Worm (Caenorhabditis elegans) whole organism, late embryonic: ENCODE results near the gene R12A1.3.

Experiments
- C08G9.2 ChIP-seq: sonication (generic microtip); optimal IDR thresholded peaks from 2 replicates; lab custom pipeline; 2016; ENCODE audit warnings: mild to moderate bottlenecking, missing genetic modification characterization, moderate library complexity, missing compliant biosample characterization
- K02D7.2 ChIP-seq: sonication (generic microtip); optimal IDR thresholded peaks from 2 replicates; lab custom pipeline; 2017; ENCODE audit warnings: mild to moderate bottlenecking, missing genetic modification characterization, missing compliant biosample characterization
- K09A11.1 ChIP-seq: sonication (generic microtip); optimal IDR thresholded peaks from 2 replicates; lab custom pipeline; 2017; ENCODE audit warnings: antibody characterized with exemption, mild to moderate bottlenecking, missing genetic modification characterization, missing compliant biosample characterization; ENCODE audit not compliant: insufficient read depth
- T23F11.4 ChIP-seq: fragments of 200-800 bp; sonication (Bioruptor generic); optimal IDR thresholded peaks from 2 replicates; lab custom pipeline; 2018; ENCODE audit warnings: mild to moderate bottlenecking, missing genetic modification characterization, missing compliant biosample characterization
- Y22D7AL.16 ChIP-seq: sonication (generic microtip); optimal IDR thresholded peaks from 2 replicates; lab custom pipeline; 2016; ENCODE audit warnings: missing genetic modification characterization, missing compliant biosample characterization
- ahr-1 ChIP-seq: sonication (generic microtip); optimal IDR thresholded peaks from 2 replicates; lab custom pipeline; 2016; ENCODE audit warnings: missing genetic modification characterization, missing compliant biosample characterization
- ceh-14 ChIP-seq: sonication (generic microtip); optimal IDR thresholded peaks from 2 replicates; lab custom pipeline; 2016; ENCODE audit warnings: missing genotype, missing genetic modification characterization, missing compliant biosample characterization
- ceh-18 ChIP-seq: sonication (generic microtip); optimal IDR thresholded peaks from 2 replicates; lab custom pipeline; 2016; ENCODE audit warnings: missing genetic modification characterization, missing compliant biosample characterization
- ceh-24 ChIP-seq: sonication (generic microtip); optimal IDR thresholded peaks from 2 replicates; lab custom pipeline; 2016; ENCODE audit warnings: mild to moderate bottlenecking, missing genetic modification characterization, missing compliant biosample characterization
- ceh-31 ChIP-seq: sonication (generic microtip); optimal IDR thresholded peaks from 2 replicates; lab custom pipeline; 2016; ENCODE audit warnings: missing genetic modification characterization, missing compliant biosample characterization
- ceh-48 ChIP-seq: sonication (generic microtip); optimal IDR thresholded peaks from 2 replicates; lab custom pipeline; 2016; ENCODE audit warnings: missing genetic modification characterization, inconsistent platforms, missing compliant biosample characterization
- dmd-4 ChIP-seq: sonication (generic microtip); optimal IDR thresholded peaks from 2 replicates; lab custom pipeline; 2016; ENCODE audit warnings: borderline replicate concordance, missing genetic modification characterization, missing compliant biosample characterization
- elt-4 ChIP-seq: sonication (generic microtip); optimal IDR thresholded peaks from 2 replicates; lab custom pipeline; 2016; ENCODE audit warnings: missing genetic modification characterization, missing compliant biosample characterization
- ets-4 ChIP-seq: sonication (generic microtip); optimal IDR thresholded peaks from 2 replicates; lab custom pipeline; 2016; ENCODE audit warnings: missing genetic modification characterization, missing compliant biosample characterization
- eyg-1 ChIP-seq: sonication (generic microtip); optimal IDR thresholded peaks from 2 replicates; lab custom pipeline; 2016; ENCODE audit warnings: missing genotype, missing genetic modification characterization, missing compliant biosample characterization
- fax-1 ChIP-seq: sonication (generic microtip); optimal IDR thresholded peaks from 2 replicates; lab custom pipeline; 2016; ENCODE audit warnings: missing genotype, missing genetic modification characterization, missing compliant biosample characterization
- fkh-10 ChIP-seq: fragments of 150-350 bp; optimal IDR thresholded peaks from 2 replicates; lab custom pipeline; 2014; ENCODE audit warnings: missing biosample characterization, missing genetic modification reagents, missing genetic modification characterization
- fkh-6 ChIP-seq: sonication (generic microtip); optimal IDR thresholded peaks from 2 replicates; lab custom pipeline; 2016; ENCODE audit warnings: missing genetic modification characterization, missing compliant biosample characterization
- hlh-13 ChIP-seq: fragments of 200-800 bp; sonication (Bioruptor generic); optimal IDR thresholded peaks from 2 replicates; lab custom pipeline; 2018; ENCODE audit warnings: mild to moderate bottlenecking, missing genetic modification characterization, missing compliant biosample characterization
- hlh-15 ChIP-seq: sonication (generic microtip); optimal IDR thresholded peaks from 2 replicates; lab custom pipeline; 2016; ENCODE audit warnings: missing genetic modification characterization, missing compliant biosample characterization
- hlh-6 ChIP-seq: sonication (generic microtip); optimal IDR thresholded peaks from 2 replicates; lab custom pipeline; 2016; ENCODE audit warnings: missing genotype, missing genetic modification characterization, missing compliant biosample characterization
- lin-11 ChIP-seq: fragments of 200-800 bp; sonication (Bioruptor generic); optimal IDR thresholded peaks from 2 replicates; lab custom pipeline; 2018; ENCODE audit warnings: mild to moderate bottlenecking, missing genetic modification characterization, missing compliant biosample characterization
- madf-2 ChIP-seq: sonication (generic microtip); optimal IDR thresholded peaks from 2 replicates; lab custom pipeline; 2017; ENCODE audit warnings: missing genetic modification characterization, missing compliant biosample characterization
- mec-3 ChIP-seq: sonication (generic microtip); optimal IDR thresholded peaks from 2 replicates; lab custom pipeline; 2016; ENCODE audit warnings: borderline replicate concordance, missing genetic modification characterization, missing compliant biosample characterization
- nfya-1 ChIP-seq: sonication (generic microtip); optimal IDR thresholded peaks from 2 replicates; lab custom pipeline; 2017; ENCODE audit warnings: missing genetic modification characterization, mild to moderate bottlenecking, missing compliant biosample characterization, antibody characterized with exemption, moderate library complexity
- nhr-11 ChIP-seq: fragments of 150-350 bp; optimal IDR thresholded peaks from 2 replicates; lab custom pipeline; 2014; ENCODE audit warnings: missing biosample characterization, missing genetic modification characterization
- pax-1 ChIP-seq: fragments of 150-350 bp; optimal IDR thresholded peaks from 2 replicates; lab custom pipeline; 2014; ENCODE audit warnings: missing biosample characterization, missing genetic modification characterization
- pha-4 ChIP-seq: fragments of 150-350 bp; optimal IDR thresholded peaks from 2 replicates; lab custom pipeline; 2018; ENCODE audit warnings: missing biosample characterization, missing genetic modification reagents, missing genetic modification characterization
- syd-9 ChIP-seq: sonication (generic microtip); optimal IDR thresholded peaks from 2 replicates; lab custom pipeline; 2016; ENCODE audit warnings: mild to moderate bottlenecking, missing genetic modification characterization, moderate library complexity, missing compliant biosample characterization
- tbx-2 ChIP-seq: sonication (generic microtip); optimal IDR thresholded peaks from 2 replicates; lab custom pipeline; 2016; ENCODE audit warnings: missing genetic modification characterization, missing compliant biosample characterization
- ttx-3 ChIP-seq: sonication (generic microtip); optimal IDR thresholded peaks from 2 replicates; lab custom pipeline; 2016; ENCODE audit warnings: missing genetic modification reagents, missing genetic modification characterization, missing compliant biosample characterization
- unc-42 ChIP-seq: sonication (generic microtip); optimal IDR thresholded peaks from 2 replicates; lab custom pipeline; 2016; ENCODE audit warnings: missing genotype, missing genetic modification characterization, missing compliant biosample characterization
- unc-86 ChIP-seq: sonication (generic microtip); optimal IDR thresholded peaks from 2 replicates; lab custom pipeline; 2016; ENCODE audit warnings: missing genetic modification characterization, missing compliant biosample characterization
- zip-5 ChIP-seq: sonication (generic microtip); optimal IDR thresholded peaks from 2 replicates; lab custom pipeline; 2016; ENCODE audit warnings: missing genetic modification characterization, missing compliant biosample characterization
- ztf-16 ChIP-seq: sonication (generic microtip); optimal IDR thresholded peaks from 2 replicates; lab custom pipeline; 2017; ENCODE audit warnings: missing genetic modification characterization, missing compliant biosample characterization

Gene R12A1.3

ce11 chrV:1411459-1411858, 14.1 kb downstream of the R12A1.3 start, which contains the start of gene snt-5:
Gene snt-5 (minus strand): TSS chrV:1411559.
- no peak for TF ChIP-seq lin-11 (tag; lab: Kevin White, UChicago)
- TF ChIP-seq ceh-24 (tag; lab: Kevin White, UChicago), result no peak
- TF ChIP-seq T23F11.4 (GFP tag; lab: Kevin White, UChicago), result no peak
- no peak for TF ChIP-seq syd-9 (tag; lab: Kevin White, UChicago)
- no peak for TF ChIP-seq K02D7.2 (tag; lab: Kevin White, UChicago)
- no peak for TF ChIP-seq Y22D7AL.16 (tag; lab: Kevin White, UChicago)
- no peak for TF ChIP-seq ceh-31 (tag; lab: Kevin White, UChicago)
- TF ChIP-seq mec-3, result no peak
- no peak for TF ChIP-seq hlh-6
- TF ChIP-seq madf-2 (tag; lab: Kevin White, UChicago), result no peak
- no peak for TF ChIP-seq nfya-1 (tag; lab: Kevin White, UChicago)

- TF ChIP-seq mec-3 (no peak), fax-1 (no peak), dmd-4 (tag; lab: Kevin White, UChicago) (no peak), elt-4 (no peak), K02D7.2 (tag; lab: Kevin White, UChicago) (no peak), nfya-1 (tag; lab: Kevin White, UChicago) (no peak), hlh-6 (no peak), nhr-11 (tag; lab: Kevin White, UChicago) (no peak), unc-42 (tag; lab: Kevin White, UChicago) (no peak), ztf-16 (tag; lab: Kevin White, UChicago) (no peak), lin-11 (tag; lab: Kevin White, UChicago) (no peak), zip-5 (no peak), fkh-10 (GFP tag; lab: Kevin White, UChicago) (no peak), pax-1 (tag; lab: Kevin White, UChicago) (no peak), C08G9.2 (tag; lab: Kevin White, UChicago) (no peak), ahr-1 (tag; lab: Kevin White, UChicago) (no peak), ceh-14 (tag; lab: Kevin White, UChicago) (no peak), eyg-1 (no peak), K09A11.1 (tag; lab: Kevin White, UChicago) (no peak)
Observed at ce11 chrV:1410727-1411126, 14.9 kb downstream of the R12A1.3 start.

ce11 chrV:1408116-1408515, 17.5 kb downstream of the R12A1.3 start:
- no peak for TF ChIP-seq fkh-6 (tag; lab: Kevin White, UChicago)
- no peak for TF ChIP-seq T23F11.4 (GFP tag; lab: Kevin White, UChicago)
- no peak for TF ChIP-seq ztf-16 (tag; lab: Kevin White, UChicago)
- no peak for TF ChIP-seq hlh-15 (tag; lab: Kevin White, UChicago)
- no peak for TF ChIP-seq hlh-6
- no peak for TF ChIP-seq ttx-3 (tag; lab: Kevin White, UChicago)
- TF ChIP-seq nhr-11 (tag; lab: Kevin White, UChicago), result no peak
- TF ChIP-seq tbx-2 (tag; lab: Kevin White, UChicago), result no peak
- TF ChIP-seq ceh-18, result no peak
- TF ChIP-seq pha-4 (tag; lab: Kevin White, UChicago), result no peak
- no peak for TF ChIP-seq ceh-48 (tag; lab: Kevin White, UChicago)
- no peak for TF ChIP-seq hlh-13 (GFP tag; lab: Kevin White, UChicago)
- TF ChIP-seq dmd-4 (tag; lab: Kevin White, UChicago), result no peak

ce11 chrV:1392900-1393299, 32.7 kb downstream of the R12A1.3 start, which contains the start of gene Y75B7AR.1:
Gene Y75B7AR.1 (minus strand): TSS chrV:1393000.
- TF ChIP-seq T23F11.4 (GFP tag; lab: Kevin White, UChicago) (no peak), ets-4 (tag; lab: Kevin White, UChicago) (no peak), ceh-48 (tag; lab: Kevin White, UChicago) (no peak), unc-86 (tag; lab: Kevin White, UChicago) (no peak)
